Fruit fly (Drosophila melanogaster): ENCODE results near the gene Cbs.
A peak's percentile ranks its signal among the peaks of the same experiment; 100 is the strongest.

Cbs gene

DNA sequence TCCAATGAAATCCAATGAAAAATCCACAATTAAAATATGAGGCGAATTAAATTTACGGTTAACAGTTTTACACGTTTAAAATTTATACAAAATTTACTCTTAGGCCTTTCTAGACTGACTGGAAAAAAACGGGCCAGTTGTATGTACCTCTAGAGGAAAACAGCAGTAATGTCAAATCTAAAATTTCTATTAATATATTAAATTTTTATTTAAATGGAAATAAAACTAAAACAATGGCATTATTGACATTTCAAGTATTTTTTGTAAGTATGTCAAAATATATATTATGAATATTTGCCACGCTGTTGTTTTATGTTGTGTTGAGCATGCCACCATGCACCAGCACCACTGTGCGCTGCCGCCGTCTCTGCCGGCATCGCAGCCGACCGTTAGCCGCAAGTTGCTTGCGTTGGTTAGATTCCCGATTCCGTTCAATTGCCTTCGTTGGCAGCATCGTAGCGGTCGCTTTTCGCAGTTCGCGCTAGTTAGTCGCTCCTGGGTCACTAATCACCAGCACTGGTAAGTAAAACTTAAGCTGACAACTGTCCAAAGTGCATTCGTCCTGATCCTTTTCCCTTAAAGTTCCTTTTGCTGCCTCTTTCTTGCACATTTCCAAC lies at the start of gene Cbs:
Gene Cbs, plus strand, starts transcription at position 308 of the 617 bp plus-strand sequence.
- TF ChIP-seq h (GFP tag; optimal IDR thresholded peaks at IDR 0.05) (peak; percentile 8), Sp1 (GFP tag; optimal IDR thresholded peaks at IDR 0.05) (peak; percentile 51), CG32264 (GFP tag; optimal IDR thresholded peaks at IDR 0.05) (no peak), dl (GFP tag; optimal IDR thresholded peaks at IDR 0.05; ENCODE audit: insufficient read depth in 1 of 2, partially characterized antibody in 2 of 2) (no peak), GATAd (GFP tag; optimal IDR thresholded peaks at IDR 0.05) (no peak), dsf (GFP tag; optimal IDR thresholded peaks at IDR 0.05; ENCODE audit: borderline replicate concordance) (no peak), ey (GFP tag; optimal IDR thresholded peaks at IDR 0.05) (no peak), CG9705 (GFP tag; optimal IDR thresholded peaks at IDR 0.05) (no peak), Dif (GFP tag; optimal IDR thresholded peaks at IDR 0.05; ENCODE audit: partially characterized antibody) (no peak), Dfd (GFP tag; optimal IDR thresholded peaks at IDR 0.05) (no peak), lola (GFP tag; optimal IDR thresholded peaks at IDR 0.05) (no peak), dmrt93B (GFP tag; optimal IDR thresholded peaks at IDR 0.05) (no peak), pan (optimal IDR thresholded peaks at IDR 0.05) (no peak), HLH106 (tag; optimal IDR thresholded peaks at IDR 0.05) (peak; percentile 52), Hr83 (GFP tag; optimal IDR thresholded peaks at IDR 0.05; ENCODE audit: poor library complexity, severe bottlenecking) (no peak), psq (GFP tag; optimal IDR thresholded peaks at IDR 0.05) (peak; percentile 9), Jra (GFP tag; optimal IDR thresholded peaks at IDR 0.05) (no peak), usp (GFP tag; optimal IDR thresholded peaks at IDR 0.05) (no peak), Hr78 (GFP tag; optimal IDR thresholded peaks at IDR 0.05) (no peak), brk (GFP tag; optimal IDR thresholded peaks at IDR 0.05) (no peak), br (GFP tag; optimal IDR thresholded peaks at IDR 0.05) (no peak), OdsH (GFP tag; optimal IDR thresholded peaks at IDR 0.05) (no peak), CrebA (GFP tag; optimal IDR thresholded peaks at IDR 0.05; ENCODE audit: borderline replicate concordance) (no peak), Mio (GFP tag; optimal IDR thresholded peaks at IDR 0.05) (no peak), N (GFP tag; optimal IDR thresholded peaks at IDR 0.05) (no peak), tai (GFP tag; optimal IDR thresholded peaks at IDR 0.05) (no peak), foxo (GFP tag; optimal IDR thresholded peaks at IDR 0.05) (peak in 1 of 2 experiments; percentile 39), Myc (optimal IDR thresholded peaks at IDR 0.05) (no peak), woc (GFP tag; optimal IDR thresholded peaks at IDR 0.05) (peak; percentile 14), Abd-B (GFP tag; optimal IDR thresholded peaks at IDR 0.05) (no peak), sv (GFP tag; optimal IDR thresholded peaks at IDR 0.05) (peak; percentile 49), jim (GFP tag; optimal IDR thresholded peaks at IDR 0.05) (no peak), rgr (GFP tag; optimal IDR thresholded peaks at IDR 0.05) (peak; percentile 17), Vsx2 (GFP tag; optimal IDR thresholded peaks at IDR 0.05; ENCODE audit: partially characterized antibody) (no peak), sage (GFP tag; optimal IDR thresholded peaks at IDR 0.05) (no peak), Rel (GFP tag; optimal IDR thresholded peaks at IDR 0.05) (no peak), Rel (tag; optimal IDR thresholded peaks at IDR 0.05) (no peak), Hnf4 (GFP tag; optimal IDR thresholded peaks at IDR 0.05) (no peak), fru (GFP tag; optimal IDR thresholded peaks at IDR 0.05) (no peak)

DNA sequence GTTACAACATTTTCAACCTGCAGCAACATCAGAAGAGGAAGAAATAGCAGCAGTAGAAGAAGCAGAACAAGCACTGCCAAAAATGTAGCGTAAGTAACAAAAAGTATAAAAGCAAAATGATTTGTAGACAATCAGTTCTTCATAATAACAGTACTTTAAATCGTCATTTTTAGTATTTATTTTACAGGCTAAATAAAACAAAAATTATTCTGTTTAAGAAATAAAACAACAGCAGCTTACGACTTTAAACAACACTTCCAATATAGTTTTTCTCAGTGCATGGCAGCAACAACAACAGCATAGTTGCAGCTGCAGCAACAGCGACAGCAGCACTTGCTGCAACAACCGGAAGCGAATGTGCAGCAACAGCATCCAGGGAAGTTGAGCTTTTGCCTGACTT lies 34.4 kb upstream of the Cbs start:
- TF ChIP-seq Myc (optimal IDR thresholded peaks at IDR 0.05) (no peak), lola (GFP tag; optimal IDR thresholded peaks at IDR 0.05) (no peak), CrebA (GFP tag; optimal IDR thresholded peaks at IDR 0.05; ENCODE audit: borderline replicate concordance) (no peak), Hr83 (GFP tag; optimal IDR thresholded peaks at IDR 0.05; ENCODE audit: poor library complexity, severe bottlenecking) (no peak), psq (GFP tag; optimal IDR thresholded peaks at IDR 0.05) (no peak), h (GFP tag; optimal IDR thresholded peaks at IDR 0.05) (no peak), Rel (GFP tag; optimal IDR thresholded peaks at IDR 0.05) (no peak), Rel (tag; optimal IDR thresholded peaks at IDR 0.05) (no peak), CG32264 (GFP tag; optimal IDR thresholded peaks at IDR 0.05) (no peak), Vsx2 (GFP tag; optimal IDR thresholded peaks at IDR 0.05; ENCODE audit: partially characterized antibody) (no peak), dl (GFP tag; optimal IDR thresholded peaks at IDR 0.05; ENCODE audit: insufficient read depth in 1 of 2, partially characterized antibody in 2 of 2) (no peak), tai (GFP tag; optimal IDR thresholded peaks at IDR 0.05) (no peak), Abd-B (GFP tag; optimal IDR thresholded peaks at IDR 0.05) (no peak), rgr (GFP tag; optimal IDR thresholded peaks at IDR 0.05) (no peak), Dif (GFP tag; optimal IDR thresholded peaks at IDR 0.05; ENCODE audit: partially characterized antibody) (no peak), fru (GFP tag; optimal IDR thresholded peaks at IDR 0.05) (no peak), HLH106 (tag; optimal IDR thresholded peaks at IDR 0.05) (no peak), Jra (GFP tag; optimal IDR thresholded peaks at IDR 0.05) (no peak), br (GFP tag; optimal IDR thresholded peaks at IDR 0.05) (no peak), sv (GFP tag; optimal IDR thresholded peaks at IDR 0.05) (no peak), brk (GFP tag; optimal IDR thresholded peaks at IDR 0.05) (no peak)

All from whole organism, wandering third instar larva.